Fruit fly (Drosophila melanogaster) S2 (cell line): ENCODE measurements around the gene Lgr4.

Experiments used
- CG8478 ChIP-seq: fragments of >200 bp; optimal IDR thresholded peaks from 2 replicates; lab custom pipeline; 2018
- CTCF ChIP-seq, 2 experiments: fragments of >200 bp; optimal IDR thresholded peaks; 2 replicates each; lab custom pipeline; 2018

Gene Lgr4

dm6 chrX:13221835-13222234 lies 32.9 kb upstream of the Lgr4 start:
- no peak for TF ChIP-seq CTCF (optimal IDR thresholded peaks at IDR 0.05; lab: Kevin White, UChicago)
- TF ChIP-seq CG8478 (lab: Kevin White, UChicago): no peak

DNA sequence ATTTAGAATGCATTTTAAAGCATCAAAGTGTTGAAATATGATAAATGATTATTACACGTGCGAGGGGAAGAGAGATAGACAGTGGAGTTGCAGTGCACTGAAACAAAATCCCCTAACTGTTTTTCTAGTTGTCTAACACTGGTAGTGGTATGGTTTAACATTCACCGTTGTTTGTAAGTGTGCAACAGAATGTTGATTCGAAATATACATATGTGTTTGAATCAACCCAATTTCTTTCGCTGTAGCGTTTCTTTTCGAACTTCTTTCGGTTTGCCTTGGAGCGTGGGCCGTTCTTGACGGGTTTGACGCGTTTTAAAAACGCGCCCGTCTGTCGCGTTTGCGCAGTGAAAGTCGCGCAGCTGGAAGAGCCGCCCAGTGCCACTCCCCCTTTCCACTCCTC lies 32.3 kb upstream of the Lgr4 start:
- TF ChIP-seq CTCF (optimal IDR thresholded peaks at IDR 0.05; lab: Kevin White, UChicago) (no peak), CG8478 (lab: Kevin White, UChicago) (no peak)

DNA sequence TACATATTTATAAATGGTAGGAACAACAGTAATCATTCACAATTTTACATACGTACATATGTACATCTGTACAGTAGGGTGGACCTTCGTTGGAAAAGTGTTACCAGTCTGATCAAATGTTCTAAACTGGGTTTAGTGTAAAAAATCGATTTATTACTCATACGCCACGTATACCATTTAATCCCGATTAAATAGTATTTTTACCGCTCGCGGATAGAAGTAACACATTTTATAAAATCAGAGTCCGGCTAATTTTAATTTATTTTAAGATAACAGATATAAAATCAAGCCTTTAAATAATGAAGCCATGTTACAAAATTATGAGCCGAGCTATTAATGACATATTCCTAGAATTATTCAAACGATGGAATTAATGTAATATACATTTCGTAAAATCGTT lies 31.5 kb upstream of the Lgr4 start:
- no peak for TF ChIP-seq CTCF (optimal IDR thresholded peaks at IDR 0.05; lab: Kevin White, UChicago)
- no peak for TF ChIP-seq CG8478 (lab: Kevin White, UChicago)

dm6 chrX:13219290-13219689 lies 30.3 kb upstream of the Lgr4 start:
- no peak for TF ChIP-seq CTCF (optimal IDR thresholded peaks at IDR 0.05; lab: Kevin White, UChicago)
- no peak for TF ChIP-seq CG8478 (lab: Kevin White, UChicago)

DNA sequence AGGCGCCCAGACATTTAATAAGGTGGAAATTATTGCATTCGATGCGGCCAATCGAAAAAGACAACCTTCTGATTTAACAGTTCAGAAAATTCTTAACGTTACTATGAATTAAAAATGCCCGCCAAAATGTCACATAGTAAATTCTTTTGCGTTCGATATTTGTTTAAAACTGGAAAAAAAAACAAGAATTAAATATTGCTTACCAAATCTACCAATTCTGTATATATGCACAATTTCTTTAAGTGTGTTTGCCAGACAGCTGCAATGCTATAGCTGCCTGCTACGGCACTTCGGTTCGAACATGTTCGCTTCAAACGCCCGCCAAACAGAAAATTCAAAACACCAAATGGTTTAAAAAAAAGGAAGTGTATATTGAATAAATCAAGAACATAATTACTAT lies 25.1 kb upstream of the Lgr4 start:
- TF ChIP-seq CTCF (optimal IDR thresholded peaks at IDR 0.05; lab: Kevin White, UChicago) (no peak), CG8478 (lab: Kevin White, UChicago) (no peak)

dm6 chrX:13212138-13212481 lies 23.1 kb upstream of the Lgr4 start, which contains the start of gene REG:
Gene REG, plus strand, starts transcription at chrX:13212325.
- TF ChIP-seq CTCF (optimal IDR thresholded peaks at IDR 0.05; lab: Kevin White, UChicago) (no peak), CG8478 (lab: Kevin White, UChicago) (no peak)

DNA sequence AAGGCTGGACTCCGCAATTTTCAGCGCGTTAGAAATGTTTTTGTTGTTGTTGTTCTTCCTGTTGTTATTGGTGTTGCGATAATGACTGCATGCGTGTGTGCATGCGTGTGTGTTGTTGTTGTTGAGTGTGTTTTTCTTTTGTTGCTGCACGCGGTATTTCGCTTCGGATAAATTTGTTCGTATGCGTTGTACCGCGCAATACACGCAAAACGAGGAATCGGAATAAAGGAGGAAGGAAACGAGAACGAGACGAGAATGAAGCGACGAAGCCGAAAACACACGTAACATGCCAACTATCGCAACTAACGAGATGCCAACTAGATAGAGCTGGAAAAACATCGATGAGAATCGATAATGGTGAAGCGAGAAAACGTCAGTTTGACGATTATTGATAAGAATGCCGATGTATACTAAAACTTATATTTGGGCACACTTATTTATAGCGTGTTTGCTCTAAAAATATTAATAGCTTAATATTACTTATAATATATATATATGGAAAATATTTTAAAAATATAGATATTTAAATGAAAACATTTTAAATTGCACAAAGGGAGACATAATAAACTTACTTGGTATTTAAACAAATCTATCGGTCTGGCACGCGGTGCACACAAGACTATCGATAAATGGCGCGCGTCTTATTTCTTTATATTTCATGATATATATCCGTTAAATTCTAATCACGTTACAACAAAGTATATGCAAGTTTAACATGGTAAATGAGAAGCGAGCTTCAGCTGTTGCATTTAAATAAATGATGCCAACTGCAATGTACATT lies 22.6 kb upstream of the Lgr4 start, which contains the start of gene sno:
Gene sno (minus strand): TSS at position 318 of the 781 bp plus-strand sequence.
- TF ChIP-seq CG8478 (lab: Kevin White, UChicago): no peak

- TF ChIP-seq CG8478 (lab: Kevin White, UChicago): no peak
- no peak for TF ChIP-seq CTCF (optimal IDR thresholded peaks at IDR 0.05; lab: Kevin White, UChicago)
Observed at dm6 chrX:13210429-13210828, 21.5 kb upstream of the Lgr4 start.

DNA sequence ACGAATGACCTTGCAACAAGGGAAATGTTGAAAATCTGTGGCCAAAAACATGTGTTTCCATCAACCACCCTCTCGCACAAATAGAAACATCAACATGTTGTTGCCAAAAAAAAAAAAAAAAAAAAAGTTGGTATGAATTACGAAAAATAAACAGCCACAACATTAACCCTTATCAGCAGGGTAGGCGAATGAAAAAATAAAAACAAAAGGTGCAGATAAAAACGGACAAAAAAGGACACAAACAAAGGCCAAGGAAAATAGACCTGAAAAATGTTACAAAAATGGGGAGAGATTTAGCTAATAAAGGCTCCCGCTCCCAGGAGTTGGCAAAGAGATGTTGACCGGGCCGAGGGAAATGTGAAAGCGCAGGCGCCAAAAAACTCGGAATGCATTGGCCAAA lies 20.4 kb upstream of the Lgr4 start:
- no peak for TF ChIP-seq CG8478 (lab: Kevin White, UChicago)
- TF ChIP-seq CTCF (optimal IDR thresholded peaks at IDR 0.05; lab: Kevin White, UChicago): no peak

dm6 chrX:13208554-13208953 lies 19.6 kb upstream of the Lgr4 start:
- TF ChIP-seq CG8478 (lab: Kevin White, UChicago): no peak

dm6 chrX:13208075-13208474 lies 19.1 kb upstream of the Lgr4 start:
- TF ChIP-seq CTCF (optimal IDR thresholded peaks at IDR 0.05; lab: Kevin White, UChicago) (no peak), CG8478 (lab: Kevin White, UChicago) (no peak)

DNA sequence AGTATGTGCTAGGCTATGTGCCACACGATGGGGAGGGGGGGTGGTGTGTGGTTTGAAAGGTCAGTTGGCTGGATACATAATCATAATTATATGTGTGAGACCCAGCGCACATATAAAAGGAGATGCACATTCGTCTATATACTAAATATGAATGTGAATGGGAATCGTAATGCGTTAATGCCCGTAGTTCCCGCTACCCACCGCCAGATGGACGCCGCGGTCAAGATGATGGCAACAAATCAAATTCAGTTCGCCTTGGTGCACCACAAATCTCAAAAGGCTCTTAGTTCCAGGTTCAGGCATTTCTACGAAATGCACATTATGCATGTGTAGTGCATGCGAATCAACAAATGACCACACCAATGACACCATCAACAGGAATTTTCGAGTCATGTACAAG lies 15.8 kb upstream of the Lgr4 start:
- TF ChIP-seq CTCF (optimal IDR thresholded peaks at IDR 0.05; lab: Kevin White, UChicago): peak; percentile 75 to 84
- no peak for TF ChIP-seq CG8478 (lab: Kevin White, UChicago)

- TF ChIP-seq CG8478 (lab: Kevin White, UChicago) (no peak), CTCF (optimal IDR thresholded peaks at IDR 0.05; lab: Kevin White, UChicago) (no peak)
Observed at dm6 chrX:13202162-13202561, 13.2 kb upstream of the Lgr4 start, which contains the start of gene CG44437. Gene CG44437, minus strand, starts transcription at chrX:13202262.

dm6 chrX:13194249-13194648 lies 5.3 kb upstream of the Lgr4 start, which contains the start of gene Coq5:
Gene Coq5, minus strand, starts transcription at chrX:13194551.
- no peak for TF ChIP-seq CTCF (optimal IDR thresholded peaks at IDR 0.05; lab: Kevin White, UChicago)
- no peak for TF ChIP-seq CG8478 (lab: Kevin White, UChicago)

- TF ChIP-seq CTCF (optimal IDR thresholded peaks at IDR 0.05; lab: Kevin White, UChicago): no peak
- TF ChIP-seq CG8478 (lab: Kevin White, UChicago): no peak
Observed at dm6 chrX:13192239-13192638, 3.3 kb upstream of the Lgr4 start.

dm6 chrX:13191783-13192182 lies 2.8 kb upstream of the Lgr4 start, which contains the start of gene CG12723:
Gene CG12723, minus strand, starts transcription at chrX:13191883.
- no peak for TF ChIP-seq CTCF (optimal IDR thresholded peaks at IDR 0.05; lab: Kevin White, UChicago)
